Worm (Caenorhabditis elegans): Measurements from ENCODE around the gene dot-1.2.

- TF ChIP-seq Y53F4B.3 (GFP tag; IDR thresholded peaks at IDR 0.05) (no peak), ztf-25 (GFP tag; IDR thresholded peaks at IDR 0.05) (no peak), hmg-20 (GFP tag; IDR thresholded peaks at IDR 0.05) (no peak), tlf-1 (GFP tag; optimal IDR thresholded peaks at IDR 0.05) (no peak), sdz-38 (tag; optimal IDR thresholded peaks at IDR 0.05) (no peak), F33H1.4 (GFP tag; IDR thresholded peaks at IDR 0.05) (no peak), F52B5.7 (tag; optimal IDR thresholded peaks at IDR 0.05) (no peak), dpl-1 (GFP tag; optimal IDR thresholded peaks at IDR 0.05) (no peak), K12H6.12 (tag; optimal IDR thresholded peaks at IDR 0.05) (no peak)
These were observed 25.8 kb downstream of the dot-1.2 start, which contains the start of gene F54F7.2 for ce11 chrX:11843363-11843762.
